Fruit fly (Drosophila melanogaster) whole organism, pupa: Measurements from ENCODE around the gene CG11458.

ENCODE experiments used
- CG10348 ChIP-seq: fragments of 200-800 bp; sonication (Bioruptor generic); IDR thresholded peaks from 2 replicates; pipeline ENCODE4 v1.3.6; 2022; ENCODE audit warnings: missing biosample characterization, missing genetic modification characterization
- CG12605 ChIP-seq: fragments of 200-800 bp; sonication (Bioruptor generic); IDR thresholded peaks from 2 replicates; pipeline ENCODE4 v1.3.6; 2022; ENCODE audit warnings: missing biosample characterization, missing genetic modification characterization
- CG13204 ChIP-seq: fragments of 200-800 bp; sonication (Bioruptor generic); optimal IDR thresholded peaks from 2 replicates; lab custom pipeline; 2018; ENCODE audit warnings: missing biosample characterization, mild to moderate bottlenecking, missing genetic modification characterization, moderate library complexity
- CG14655 ChIP-seq: fragments of 200-800 bp; sonication (Bioruptor generic); optimal IDR thresholded peaks from 3 replicates; lab custom pipeline; 2017; ENCODE audit warnings: mild to moderate bottlenecking, missing biosample characterization, missing genetic modification reagents, missing genetic modification characterization
- CG15710 ChIP-seq: fragments of 200-800 bp; sonication (Bioruptor generic); optimal IDR thresholded peaks from 2 replicates; lab custom pipeline; 2018; ENCODE audit warnings: missing biosample characterization, mild to moderate bottlenecking, missing genetic modification characterization, moderate library complexity
- CG17806 ChIP-seq: fragments of 200-800 bp; sonication (Bioruptor generic); optimal IDR thresholded peaks from 2 replicates; lab custom pipeline; 2018; ENCODE audit warnings: missing biosample characterization, mild to moderate bottlenecking, missing genetic modification characterization, moderate library complexity
- CG32121 ChIP-seq: fragments of 200-800 bp; sonication (Bioruptor generic); IDR thresholded peaks from 2 replicates; pipeline ENCODE4 v1.3.6; 2022; ENCODE audit warnings: missing biosample characterization, missing genetic modification characterization
- CG34367 ChIP-seq: fragments of 200-800 bp; sonication (Bioruptor generic); optimal IDR thresholded peaks from 2 replicates; lab custom pipeline; 2018; ENCODE audit warnings: missing biosample characterization, mild to moderate bottlenecking, missing genetic modification characterization
- CG4496 ChIP-seq: fragments of 200-800 bp; sonication (Bioruptor generic); IDR thresholded peaks from 3 replicates; pipeline ENCODE4 v1.3.6; 2022; ENCODE audit warnings: missing biosample characterization, missing genetic modification characterization
- CG8159 ChIP-seq: fragments of 200-800 bp; sonication (Bioruptor generic); optimal IDR thresholded peaks from 3 replicates; lab custom pipeline; 2018; ENCODE audit warnings: missing biosample characterization, mild to moderate bottlenecking, missing genetic modification characterization, moderate library complexity
- CG8301 ChIP-seq: fragments of 200-800 bp; sonication (Bioruptor generic); optimal IDR thresholded peaks from 2 replicates; lab custom pipeline; 2018; ENCODE audit warnings: missing biosample characterization, mild to moderate bottlenecking, missing genetic modification characterization
- CG9948 ChIP-seq: fragments of 200-800 bp; sonication (Bioruptor generic); optimal IDR thresholded peaks from 2 replicates; lab custom pipeline; 2018; ENCODE audit warnings: missing biosample characterization, mild to moderate bottlenecking, missing genetic modification characterization, moderate library complexity
- D1 ChIP-seq: fragments of 200-800 bp; sonication (Bioruptor generic); optimal IDR thresholded peaks from 2 replicates; lab custom pipeline; 2018; ENCODE audit warnings: missing biosample characterization, mild to moderate bottlenecking, missing genetic modification characterization, moderate library complexity
- EcR ChIP-seq: fragments of 200-800 bp; sonication (Bioruptor generic); optimal IDR thresholded peaks from 3 replicates; lab custom pipeline; 2019; ENCODE audit warnings: missing biosample characterization, missing genetic modification characterization, mild to moderate bottlenecking, moderate library complexity, missing genetic modification reagents
- Ets98B ChIP-seq: fragments of 200-800 bp; sonication (Bioruptor generic); IDR thresholded peaks from 2 replicates; pipeline ENCODE4 v1.3.6; 2022; ENCODE audit warnings: missing biosample characterization, missing genetic modification characterization
- Pif1A ChIP-seq: fragments of 200-800 bp; sonication (Bioruptor generic); optimal IDR thresholded peaks from 3 replicates; lab custom pipeline; 2016; ENCODE audit warnings: missing biosample characterization, missing genetic modification characterization
- Pif1B ChIP-seq: fragments of 200-800 bp; sonication (Bioruptor generic); optimal IDR thresholded peaks from 3 replicates; lab custom pipeline; 2016; ENCODE audit warnings: missing biosample characterization, missing genetic modification characterization
- Snoo ChIP-seq: fragments of 200-800 bp; sonication (Bioruptor generic); optimal IDR thresholded peaks from 3 replicates; lab custom pipeline; 2017; ENCODE audit warnings: missing biosample characterization, mild to moderate bottlenecking, missing genetic modification characterization, inconsistent platforms
- fd96Ca ChIP-seq: fragments of 200-800 bp; sonication (Bioruptor generic); IDR thresholded peaks from 3 replicates; pipeline ENCODE4 v1.3.6; 2022; ENCODE audit warnings: missing biosample characterization, missing genetic modification characterization
- gl ChIP-seq: fragments of 200-800 bp; sonication (Bioruptor generic); optimal IDR thresholded peaks from 2 replicates; lab custom pipeline; 2018; ENCODE audit warnings: missing biosample characterization, mild to moderate bottlenecking, missing genetic modification characterization
- rn ChIP-seq: fragments of 200-800 bp; sonication (Bioruptor generic); IDR thresholded peaks from 2 replicates; pipeline ENCODE4 v1.3.6; 2022; ENCODE audit warnings: missing biosample characterization, missing genetic modification characterization

Gene CG11458

DNA sequence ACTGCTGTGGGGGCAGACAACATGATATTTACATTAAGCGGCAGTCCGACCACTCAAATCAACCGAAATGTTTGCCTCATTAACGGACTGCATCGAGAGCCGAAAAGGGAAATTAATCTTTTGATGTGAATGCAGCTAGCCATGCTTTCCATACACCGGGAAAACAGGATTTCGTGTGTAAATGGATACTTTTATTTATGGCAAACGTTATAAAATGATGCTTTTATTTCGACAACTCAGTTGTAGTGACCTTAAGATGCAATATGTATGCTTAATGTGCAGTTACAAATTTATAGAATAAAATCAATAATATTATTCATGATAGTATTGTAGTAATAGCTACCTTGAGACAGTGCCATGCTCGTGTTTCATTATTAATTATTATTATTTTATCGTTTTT lies 25.9 kb downstream of the CG11458 start:
- TF ChIP-seq Pif1A (GFP tag; lab: Kevin White, UChicago) = peak; percentile 7
- no peak for TF ChIP-seq rn

DNA sequence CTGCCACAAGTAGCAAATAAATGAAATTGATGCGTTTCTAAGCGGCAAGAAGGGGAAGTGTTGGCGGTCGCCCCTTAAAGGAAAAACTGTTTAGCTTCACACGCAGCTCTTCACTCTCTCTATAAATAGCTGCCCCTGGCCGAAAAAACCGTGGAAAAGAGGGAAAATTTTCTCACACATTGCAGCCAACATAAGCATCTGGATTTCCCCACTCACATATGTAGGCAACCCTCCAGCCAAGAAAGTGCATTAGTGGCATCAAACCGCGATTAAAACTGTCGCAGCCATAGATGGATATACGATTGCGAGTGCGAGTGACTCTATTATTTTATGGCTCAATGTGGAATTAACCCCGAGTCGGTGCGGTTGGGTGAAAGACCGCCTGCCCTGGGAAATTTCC lies 27.0 kb downstream of the CG11458 start:
- TF ChIP-seq CG14655 (GFP tag; lab: Kevin White, UChicago) (no peak), Pif1B (GFP tag; lab: Kevin White, UChicago) (no peak), CG9948 (tag; lab: Kevin White, UChicago) (no peak), Snoo (tag; lab: Kevin White, UChicago) (no peak), CG8159 (tag; lab: Kevin White, UChicago) (no peak), D1 (tag; lab: Kevin White, UChicago) (no peak), CG12605 (GFP tag; lab: Robert Waterston, UW) (no peak), CG10348 (GFP tag; lab: Robert Waterston, UW) (no peak), Ets98B (GFP tag; lab: Robert Waterston, UW) (no peak)

DNA sequence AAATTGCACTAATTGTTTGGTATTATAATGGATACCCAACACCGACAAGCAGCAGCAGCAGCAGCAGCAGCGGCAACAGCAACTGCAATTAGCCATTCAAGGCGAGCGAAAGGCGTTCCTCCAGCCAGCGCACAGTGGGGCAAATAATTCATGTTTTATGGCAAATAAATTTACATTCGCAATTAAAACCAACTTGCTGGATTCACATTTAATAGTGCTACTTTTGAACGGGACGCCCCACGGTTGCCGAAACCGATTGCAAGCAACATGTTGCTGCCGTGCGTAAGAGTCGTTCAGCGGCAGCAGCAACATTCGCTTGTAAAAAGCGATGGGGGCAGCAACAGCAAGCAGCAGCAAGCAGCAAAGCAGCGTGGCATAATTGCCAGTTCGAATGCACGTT lies 28.1 kb downstream of the CG11458 start:
- peak; percentile 56 for TF ChIP-seq Pif1B (GFP tag; lab: Kevin White, UChicago)
- TF ChIP-seq CG15710 (tag; lab: Kevin White, UChicago) = peak; percentile 17
- TF ChIP-seq gl (tag; lab: Kevin White, UChicago) = peak; percentile 12
- TF ChIP-seq CG8159 (tag; lab: Kevin White, UChicago) = peak; percentile 10
- TF ChIP-seq CG9948 (tag; lab: Kevin White, UChicago) = no peak
- TF ChIP-seq CG12605 (GFP tag; lab: Robert Waterston, UW) = no peak; the same call in 1 of the 2 replicates
- peak; percentile 63; the same call in 1 of the 2 replicates for TF ChIP-seq Ets98B (GFP tag; lab: Robert Waterston, UW)
- TF ChIP-seq Snoo (tag; lab: Kevin White, UChicago) = peak; percentile 20
- peak; percentile 61 for TF ChIP-seq fd96Ca (GFP tag; lab: Robert Waterston, UW)
- no peak for TF ChIP-seq CG32121 (GFP tag; lab: Robert Waterston, UW)
- TF ChIP-seq EcR = no peak
- TF ChIP-seq CG13204 (GFP tag; lab: Kevin White, UChicago) = peak; percentile 45
- peak; percentile 28 for TF ChIP-seq CG14655 (GFP tag; lab: Kevin White, UChicago)
- TF ChIP-seq CG4496 (GFP tag; lab: Robert Waterston, UW) = peak; percentile 68; the same call in 2 of the 3 replicates
- TF ChIP-seq D1 (tag; lab: Kevin White, UChicago) = no peak
- TF ChIP-seq CG8301 = peak; percentile 10
- TF ChIP-seq CG17806 (tag; lab: Kevin White, UChicago) = peak; percentile 41
- TF ChIP-seq Pif1A (GFP tag; lab: Kevin White, UChicago) = peak; percentile 54
- peak; percentile 27 for TF ChIP-seq CG34367 (tag; lab: Kevin White, UChicago)
- TF ChIP-seq CG10348 (GFP tag; lab: Robert Waterston, UW) = no peak
- no peak for TF ChIP-seq rn

DNA sequence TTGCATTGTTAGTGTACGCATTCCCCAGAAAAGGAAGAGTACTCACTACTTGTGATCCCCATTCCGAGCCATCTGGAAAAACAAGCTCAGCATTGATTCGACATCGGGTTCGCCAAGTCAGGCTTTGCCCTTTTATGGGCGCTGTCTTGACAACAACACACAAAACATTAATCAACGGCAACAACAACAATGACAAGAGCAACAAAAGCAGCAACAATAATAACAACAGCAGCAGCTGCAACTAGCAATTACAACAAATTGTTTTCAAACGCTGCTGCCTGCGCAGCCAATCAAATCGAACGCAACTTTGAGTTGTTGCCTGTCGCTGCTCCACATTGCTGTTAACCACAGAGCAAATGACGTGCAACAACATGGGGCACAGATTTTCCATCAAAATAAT lies 36.5 kb downstream of the CG11458 start:
- TF ChIP-seq CG12605 (GFP tag; lab: Robert Waterston, UW) = no peak

DNA sequence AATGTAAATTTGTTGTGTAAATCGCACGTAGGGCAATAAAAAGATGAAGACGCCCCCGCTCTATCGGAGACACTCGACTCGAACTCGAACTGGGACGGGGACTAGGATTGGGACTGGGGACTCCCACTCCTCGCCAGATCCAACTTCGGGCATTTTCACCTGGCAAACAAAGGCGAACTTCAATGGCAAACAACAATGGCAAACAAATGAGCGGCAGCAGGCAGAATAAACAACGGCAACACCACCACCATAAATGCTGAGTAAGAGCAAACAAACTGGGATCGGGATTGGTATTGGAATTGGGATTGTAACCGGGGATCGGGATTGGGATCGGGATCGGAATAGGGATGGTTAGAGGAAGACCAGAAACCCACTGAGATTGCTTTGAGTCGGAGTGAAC lies 38.6 kb downstream of the CG11458 start:
- no peak for TF ChIP-seq D1 (tag; lab: Kevin White, UChicago)
- no peak for TF ChIP-seq CG34367 (tag; lab: Kevin White, UChicago)
- no peak for TF ChIP-seq CG14655 (GFP tag; lab: Kevin White, UChicago)
- no peak for TF ChIP-seq Snoo (tag; lab: Kevin White, UChicago)
- TF ChIP-seq CG17806 (tag; lab: Kevin White, UChicago) = no peak
- no peak for TF ChIP-seq Ets98B (GFP tag; lab: Robert Waterston, UW)
- no peak for TF ChIP-seq Pif1A (GFP tag; lab: Kevin White, UChicago)
- TF ChIP-seq CG9948 (tag; lab: Kevin White, UChicago) = no peak
- TF ChIP-seq CG8159 (tag; lab: Kevin White, UChicago) = peak; percentile 0
- no peak for TF ChIP-seq fd96Ca (GFP tag; lab: Robert Waterston, UW)
- 0 out of 3 replicates have a peak, but pooled peaks have one; percentile 25 for TF ChIP-seq CG4496 (GFP tag; lab: Robert Waterston, UW)
- peak; percentile 21 for TF ChIP-seq gl (tag; lab: Kevin White, UChicago)
- TF ChIP-seq EcR = peak; percentile 8

DNA sequence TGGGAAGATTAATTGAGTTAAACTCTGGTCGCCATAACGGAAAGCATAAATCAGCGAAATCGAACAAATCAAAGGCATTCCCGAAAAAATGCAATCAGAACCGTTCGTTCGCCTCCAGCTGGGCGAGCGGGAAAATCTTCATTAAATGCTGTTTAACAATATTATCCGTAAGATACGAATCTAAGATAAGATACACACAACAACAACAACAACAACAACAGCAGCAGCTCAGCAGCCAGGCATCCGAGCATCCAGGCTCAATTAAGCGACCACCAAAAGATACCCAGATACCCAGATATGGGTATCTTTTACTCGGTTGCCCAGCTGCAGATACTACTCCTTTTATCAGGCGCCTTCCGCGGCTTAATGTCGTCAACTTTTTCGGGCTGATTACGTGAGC lies 40.5 kb downstream of the CG11458 start:
- TF ChIP-seq rn (no peak), Ets98B (GFP tag; lab: Robert Waterston, UW) (no peak), CG17806 (tag; lab: Kevin White, UChicago) (no peak), CG12605 (GFP tag; lab: Robert Waterston, UW) (no peak), CG9948 (tag; lab: Kevin White, UChicago) (no peak), CG15710 (tag; lab: Kevin White, UChicago) (no peak)

DNA sequence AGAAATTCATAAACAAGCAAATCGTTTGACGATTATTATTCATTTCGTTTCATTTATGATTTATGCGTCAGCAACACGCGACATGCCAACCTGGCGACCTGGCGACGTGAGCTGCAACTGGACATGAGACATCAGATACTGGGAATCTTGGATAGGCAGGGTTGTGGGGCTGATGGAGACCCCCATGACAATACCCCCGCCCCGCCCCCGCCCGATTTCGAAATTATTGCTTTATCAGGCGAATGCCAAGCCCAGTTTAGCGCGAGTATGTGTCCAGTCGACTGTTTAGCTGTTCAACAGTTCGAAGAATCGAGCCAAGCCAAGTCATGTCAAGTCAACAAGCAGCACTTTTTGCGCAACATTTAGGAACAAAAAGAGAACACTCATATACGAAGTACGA lies 41.3 kb downstream of the CG11458 start:
- TF ChIP-seq CG9948 (tag; lab: Kevin White, UChicago) (no peak), CG14655 (GFP tag; lab: Kevin White, UChicago) (no peak), CG8159 (tag; lab: Kevin White, UChicago) (no peak), rn (no peak), Pif1A (GFP tag; lab: Kevin White, UChicago) (no peak), CG4496 (GFP tag; lab: Robert Waterston, UW) (no peak), CG13204 (GFP tag; lab: Kevin White, UChicago) (no peak)
